Fruit fly (Drosophila melanogaster) whole organism, wandering third instar larva: ENCODE data around the gene CG13062.

Source experiments
- Abd-B ChIP-seq: fragments of >200 bp; optimal IDR thresholded peaks from 2 replicates; lab custom pipeline; 2017; ENCODE audit warnings: missing biosample characterization, missing genetic modification characterization
- CG32264 ChIP-seq: fragments of 200-800 bp; sonication (Bioruptor generic); optimal IDR thresholded peaks from 2 replicates; lab custom pipeline; 2016; ENCODE audit warnings: missing biosample characterization, missing genetic modification characterization
- CG9705 ChIP-seq: fragments of 200-800 bp; sonication (Bioruptor generic); optimal IDR thresholded peaks from 2 replicates; lab custom pipeline; 2018; ENCODE audit warnings: missing biosample characterization, mild to moderate bottlenecking, missing genetic modification characterization
- Dfd ChIP-seq: fragments of >200 bp; optimal IDR thresholded peaks from 2 replicates; lab custom pipeline; 2017; ENCODE audit warnings: missing biosample characterization, missing genetic modification characterization
- Dif ChIP-seq: fragments of 200-275, 200-300 bp; sonication (Bioruptor generic); optimal IDR thresholded peaks from 2 replicates; lab custom pipeline; 2018; ENCODE audit warnings: missing biosample characterization, missing genetic modification characterization; ENCODE audit not compliant: partially characterized antibody
- Myc ChIP-seq: fragments of >200 bp; optimal IDR thresholded peaks from 2 replicates; lab custom pipeline; 2017
- Rel ChIP-seq, 2 experiments: fragments of 200-800 bp; sonication (Bioruptor generic) in 1 of 2; optimal IDR thresholded peaks; 2 replicates in 1 of 2; 3 replicates in 1 of 2; lab custom pipeline; 2016 to 2019; ENCODE audit warnings: mild to moderate bottlenecking in 2 of 2, missing biosample characterization in 2 of 2, missing genetic modification characterization in 2 of 2, moderate library complexity in 1 of 2
- dl ChIP-seq, 2 experiments: fragments of 175-275, 200-275 bp in 1 of 2; fragments of 200-275 bp in 1 of 2; sonication (Bioruptor generic); optimal IDR thresholded peaks; lab custom pipeline; 2018; ENCODE audit warnings: mild to moderate bottlenecking in 2 of 2, missing biosample characterization in 2 of 2, missing genetic modification characterization in 2 of 2, moderate library complexity in 2 of 2; ENCODE audit not compliant: partially characterized antibody in 2 of 2, insufficient read depth in 1 of 2
- dsf ChIP-seq: sonication (Bioruptor generic); optimal IDR thresholded peaks from 2 replicates; lab custom pipeline; 2016; ENCODE audit warnings: missing biosample characterization, missing genetic modification characterization, borderline replicate concordance
- h ChIP-seq: fragments of 200-800 bp; sonication (Bioruptor generic); optimal IDR thresholded peaks from 3 replicates; lab custom pipeline; 2016; ENCODE audit warnings: missing biosample characterization, mild to moderate bottlenecking, missing genetic modification characterization
- lola ChIP-seq: fragments of >200 bp; optimal IDR thresholded peaks from 2 replicates; lab custom pipeline; 2017; ENCODE audit warnings: missing biosample characterization, missing genetic modification characterization
- psq ChIP-seq: fragments of 200-800 bp; sonication (Bioruptor generic); optimal IDR thresholded peaks from 3 replicates; lab custom pipeline; 2017; ENCODE audit warnings: missing biosample characterization, mild to moderate bottlenecking, missing genetic modification characterization, moderate library complexity
- usp ChIP-seq: fragments of >200 bp; optimal IDR thresholded peaks from 2 replicates; lab custom pipeline; 2017; ENCODE audit warnings: missing biosample characterization, missing genetic modification characterization

dm6 chr3L:16357860-16358259, 43.8 kb downstream of the CG13062 start:
- TF ChIP-seq h (GFP tag; lab: Kevin White, UChicago): no peak
- TF ChIP-seq Rel (GFP tag; optimal IDR thresholded peaks at IDR 0.05; lab: Kevin White, UChicago): no peak
- TF ChIP-seq Rel (tag; optimal IDR thresholded peaks at IDR 0.05; lab: Kevin White, UChicago): no peak
- no peak for TF ChIP-seq dsf (GFP tag; lab: Kevin White, UChicago)
- no peak for TF ChIP-seq Abd-B
- TF ChIP-seq usp: no peak
- TF ChIP-seq Dif (GFP tag; lab: Kevin White, UChicago): no peak
- no peak for TF ChIP-seq CG9705 (GFP tag; lab: Kevin White, UChicago)
- TF ChIP-seq dl (GFP tag; optimal IDR thresholded peaks at IDR 0.05; lab: Kevin White, UChicago; ENCODE audit: insufficient read depth in 1 of 2, partially characterized antibody in 2 of 2): no peak
- TF ChIP-seq Dfd (GFP tag; lab: Kevin White, UChicago): no peak
- TF ChIP-seq Myc (lab: Kevin White, UChicago): no peak
- TF ChIP-seq psq (GFP tag; lab: Kevin White, UChicago): no peak
- TF ChIP-seq lola (GFP tag; lab: Kevin White, UChicago): no peak
- TF ChIP-seq CG32264 (GFP tag; lab: Kevin White, UChicago): no peak
